Worm (Caenorhabditis elegans): Measurements from ENCODE around the gene nhr-280.

- TF ChIP-seq W03F9.2 (tag; optimal IDR thresholded peaks at IDR 0.05): no peak
- no peak for TF ChIP-seq him-1 (tag; optimal IDR thresholded peaks at IDR 0.05)
These were observed 1.1 kb upstream of the nhr-280 start for ce11 chrIII:131627-132026.
